Worm (Caenorhabditis elegans): ENCODE data around the gene gcy-13.

ce11 chrV:12357632-12358031 lies 11.7 kb downstream of the gcy-13 start:
- TF ChIP-seq skn-1 (tag; optimal IDR thresholded peaks at IDR 0.05), result no peak
- TF ChIP-seq D1046.2 (GFP tag; IDR thresholded peaks at IDR 0.05), result no peak
- TF ChIP-seq ama-1 (optimal IDR thresholded peaks at IDR 0.05), result no peak

Data from whole organism, L4 larva.